Fruit fly (Drosophila melanogaster): ENCODE data around the gene Zw.

Zw gene

dm6 chrX:19712898-19713627 is 46.0 kb downstream of the Zw start, which contains the start of gene meso18E:
Gene meso18E (minus strand): TSS chrX:19713045.
- TF ChIP-seq Mnt (GFP tag; optimal IDR thresholded peaks at IDR 0.05): peak; percentile 60
- no peak for TF ChIP-seq CG5204 (GFP tag; optimal IDR thresholded peaks at IDR 0.05)
- TF ChIP-seq ovo (GFP tag; optimal IDR thresholded peaks at IDR 0.05): peak; percentile 34
- TF ChIP-seq pad (GFP tag; optimal IDR thresholded peaks at IDR 0.05): peak; percentile 20
- TF ChIP-seq tj (GFP tag; optimal IDR thresholded peaks at IDR 0.05): no peak
- no peak for TF ChIP-seq CG7045 (GFP tag; optimal IDR thresholded peaks at IDR 0.05)

DNA sequence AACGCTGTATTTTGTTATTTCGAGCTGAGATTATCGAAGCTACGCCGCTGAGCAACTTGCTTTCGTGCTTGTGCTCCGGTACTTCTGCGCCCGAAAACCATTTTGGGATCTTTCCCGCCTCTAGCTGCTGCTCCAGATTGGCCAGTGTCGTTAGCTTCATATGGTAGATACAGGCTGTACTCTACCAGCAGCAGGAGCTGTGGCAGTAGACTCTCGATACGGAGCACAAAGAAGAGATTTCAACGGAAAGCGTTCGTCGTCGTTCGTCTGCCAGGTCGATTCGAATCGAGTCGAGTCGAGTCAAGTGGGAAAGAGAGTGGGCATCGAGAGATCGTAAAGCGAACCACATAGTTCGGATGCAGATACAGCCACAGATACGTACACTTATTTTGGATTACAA is 47.8 kb downstream of the Zw start:
- TF ChIP-seq CG33017 (tag; optimal IDR thresholded peaks at IDR 0.05) (no peak), Clk (GFP tag; optimal IDR thresholded peaks at IDR 0.05) (no peak), cnc (optimal IDR thresholded peaks at IDR 0.05) (no peak), tj (GFP tag; optimal IDR thresholded peaks at IDR 0.05) (no peak), CG14711 (tag; optimal IDR thresholded peaks at IDR 0.05) (no peak), CG7101 (tag; optimal IDR thresholded peaks at IDR 0.05) (no peak), kay (GFP tag; ENCODE audit: borderline replicate concordance) (no peak), CG11617 (GFP tag; optimal IDR thresholded peaks at IDR 0.05) (no peak), Mnt (GFP tag; optimal IDR thresholded peaks at IDR 0.05) (no peak), pad (GFP tag; optimal IDR thresholded peaks at IDR 0.05) (no peak), cic (GFP tag; optimal IDR thresholded peaks at IDR 0.05) (no peak), Crg-1 (GFP tag; optimal IDR thresholded peaks at IDR 0.05) (no peak)

dm6 chrX:19716325-19716917 is 49.4 kb downstream of the Zw start:
- no peak for TF ChIP-seq toe (GFP tag; optimal IDR thresholded peaks at IDR 0.05)
- TF ChIP-seq Clk (GFP tag; optimal IDR thresholded peaks at IDR 0.05): no peak
- TF ChIP-seq cic (GFP tag; optimal IDR thresholded peaks at IDR 0.05): no peak
- TF ChIP-seq CG14711 (tag; optimal IDR thresholded peaks at IDR 0.05): no peak
- no peak for TF ChIP-seq Mnt (GFP tag; optimal IDR thresholded peaks at IDR 0.05)
- TF ChIP-seq CG33017 (tag; optimal IDR thresholded peaks at IDR 0.05): no peak
- TF ChIP-seq cnc (optimal IDR thresholded peaks at IDR 0.05): no peak
- no peak for TF ChIP-seq ovo (GFP tag; optimal IDR thresholded peaks at IDR 0.05)
- TF ChIP-seq pad (GFP tag; optimal IDR thresholded peaks at IDR 0.05): no peak
- TF ChIP-seq CG1620 (GFP tag; optimal IDR thresholded peaks at IDR 0.05): no peak
- no peak for TF ChIP-seq tj (GFP tag; optimal IDR thresholded peaks at IDR 0.05)
- TF ChIP-seq CG5204 (GFP tag; optimal IDR thresholded peaks at IDR 0.05): no peak
- no peak for TF ChIP-seq CG12768 (GFP tag; optimal IDR thresholded peaks at IDR 0.05)
- no peak for TF ChIP-seq CG7045 (GFP tag; optimal IDR thresholded peaks at IDR 0.05)

dm6 chrX:19717041-19717440 is 50.0 kb downstream of the Zw start:
- no peak for TF ChIP-seq bab1 (GFP tag; optimal IDR thresholded peaks at IDR 0.05)
- no peak for TF ChIP-seq CG14711 (tag; optimal IDR thresholded peaks at IDR 0.05)
- TF ChIP-seq Hr96 (GFP tag; optimal IDR thresholded peaks at IDR 0.05): peak; percentile 5

dm6 chrX:19717988-19718973 is 51.2 kb downstream of the Zw start, which contains the start of gene CG12531:
Gene CG12531 (plus strand): TSS chrX:19718923.
- TF ChIP-seq CG33017 (tag; optimal IDR thresholded peaks at IDR 0.05): no peak
- TF ChIP-seq tj (GFP tag; optimal IDR thresholded peaks at IDR 0.05): no peak
- no peak for TF ChIP-seq CG7101 (tag; optimal IDR thresholded peaks at IDR 0.05)
